Worm (Caenorhabditis elegans) whole organism, L4 larva: ENCODE data around the gene trcs-2.

Experiments
- F49E8.2 ChIP-seq: sonication (generic microtip); optimal IDR thresholded peaks from 2 replicates; lab custom pipeline; 2016; ENCODE audit warnings: missing compliant biosample characterization, mild to moderate bottlenecking, missing genetic modification characterization, borderline replicate concordance
- R02D3.7 ChIP-seq: fragments of 150-350 bp; sonication (generic microtip); optimal IDR thresholded peaks from 3 replicates; lab custom pipeline; 2014; ENCODE audit warnings: missing biosample characterization, missing genetic modification characterization
- T20F7.1 ChIP-seq: fragments of 200-800 bp; sonication (Bioruptor generic); optimal IDR thresholded peaks from 2 replicates; lab custom pipeline; 2018; ENCODE audit warnings: mild to moderate bottlenecking, missing genetic modification characterization, missing compliant biosample characterization
- Y5F2A.4 ChIP-seq: fragments of 200-800 bp; sonication (Bioruptor generic); optimal IDR thresholded peaks from 2 replicates; lab custom pipeline; 2018; ENCODE audit warnings: mild to moderate bottlenecking, missing genetic modification characterization, missing compliant biosample characterization
- arid-1 ChIP-seq: fragments of 200-800 bp; sonication (Bioruptor generic); conservative IDR thresholded peaks from 2 replicates; pipeline ENCODE4 v1.3.6; 2022; ENCODE audit warnings: missing genetic modification reagents, missing genetic modification characterization, missing compliant biosample characterization
- ceh-82 ChIP-seq: sonication (generic microtip); optimal IDR thresholded peaks from 2 replicates; lab custom pipeline; 2017; ENCODE audit warnings: missing biosample characterization, missing genetic modification characterization
- cey-2 ChIP-seq: sonication (generic microtip); optimal IDR thresholded peaks from 3 replicates; lab custom pipeline; 2017; ENCODE audit warnings: missing genetic modification characterization, mild to moderate bottlenecking, missing compliant biosample characterization, antibody characterized with exemption, borderline replicate concordance; ENCODE audit not compliant: insufficient read depth
- daf-16 ChIP-seq, 3 experiments: sonication (generic microtip); optimal IDR thresholded peaks; 2 replicates each; lab custom pipeline; 2016 to 2017; ENCODE audit warnings: missing genetic modification characterization in 3 of 3, missing genetic modification reagents in 3 of 3, mild to moderate bottlenecking in 2 of 3, missing compliant biosample characterization in 2 of 3, missing biosample characterization in 1 of 3, moderate library complexity in 1 of 3
- daf-19 ChIP-seq: fragments of 200-800 bp; sonication (Bioruptor generic); conservative IDR thresholded peaks from 2 replicates; pipeline ENCODE4 v1.3.6; 2022; ENCODE audit warnings: missing genetic modification characterization, missing compliant biosample characterization
- dmd-6 ChIP-seq: fragments of 200-800 bp; sonication (Bioruptor generic); IDR thresholded peaks from 2 replicates; pipeline ENCODE4 v1.3.6; 2022; ENCODE audit warnings: missing genetic modification reagents, missing genetic modification characterization, missing compliant biosample characterization
- dmd-8 ChIP-seq: fragments of 200-800 bp; sonication (Bioruptor generic); IDR thresholded peaks from 2 replicates; pipeline ENCODE4 v1.3.6; 2022; ENCODE audit warnings: missing genetic modification characterization, missing compliant biosample characterization
- duxl-1 ChIP-seq: sonication (generic microtip); optimal IDR thresholded peaks from 2 replicates; lab custom pipeline; 2016; ENCODE audit warnings: mild to moderate bottlenecking, missing genetic modification characterization, moderate library complexity, missing compliant biosample characterization; ENCODE audit not compliant: poor library complexity
- dve-1 ChIP-seq: sonication (generic microtip); optimal IDR thresholded peaks from 2 replicates; lab custom pipeline; 2017; ENCODE audit warnings: antibody characterized with exemption, mild to moderate bottlenecking, missing genetic modification characterization, missing compliant biosample characterization; ENCODE audit not compliant: insufficient read depth
- egl-27 ChIP-seq: sonication (generic microtip); optimal IDR thresholded peaks from 3 replicates; lab custom pipeline; 2017; ENCODE audit warnings: missing biosample characterization, missing genetic modification reagents, missing genetic modification characterization
- fos-1 ChIP-seq: fragments of 150-350 bp; optimal IDR thresholded peaks from 2 replicates; lab custom pipeline; 2014; ENCODE audit warnings: missing biosample characterization, missing genetic modification characterization
- hlh-11 ChIP-seq: fragments of 200-800 bp; sonication (Bioruptor generic); optimal IDR thresholded peaks from 2 replicates; lab custom pipeline; 2018; ENCODE audit warnings: mild to moderate bottlenecking, missing genetic modification characterization, missing compliant biosample characterization
- hlh-30 ChIP-seq: sonication (generic microtip); optimal IDR thresholded peaks from 2 replicates; lab custom pipeline; 2017; ENCODE audit warnings: antibody characterized with exemption, mild to moderate bottlenecking, missing genetic modification characterization, missing compliant biosample characterization; ENCODE audit not compliant: insufficient read depth
- hmg-1.1 ChIP-seq: fragments of 200-800 bp; sonication (Bioruptor generic); IDR thresholded peaks from 2 replicates; pipeline ENCODE4 v1.3.6; 2022; ENCODE audit warnings: missing genetic modification reagents, missing genetic modification characterization, missing compliant biosample characterization
- lin-38 ChIP-seq: fragments of 200-800 bp; sonication (Bioruptor generic); IDR thresholded peaks from 2 replicates; pipeline ENCODE4 v1.3.6; 2022; ENCODE audit warnings: missing genetic modification reagents, missing genetic modification characterization, missing compliant biosample characterization
- lsy-2 ChIP-seq, 2 experiments: fragments of 150-350 bp in 1 of 2; sonication (generic microtip) in 1 of 2; optimal IDR thresholded peaks; 2 replicates each; lab custom pipeline; 2014 to 2017; ENCODE audit warnings: missing biosample characterization in 2 of 2, missing genetic modification characterization in 2 of 2
- madf-9 ChIP-seq: fragments of 200-800 bp; sonication (Bioruptor generic); conservative IDR thresholded peaks from 2 replicates; pipeline ENCODE4 v1.3.6; 2022; ENCODE audit warnings: missing genetic modification reagents, missing genetic modification characterization, missing compliant biosample characterization
- mdt-29 ChIP-seq: fragments of 200-800 bp; sonication (Bioruptor generic); IDR thresholded peaks from 2 replicates; pipeline ENCODE4 v1.3.6; 2022; ENCODE audit warnings: missing genetic modification reagents, missing genetic modification characterization, missing compliant biosample characterization
- mep-1 ChIP-seq: fragments of 150-350 bp; sonication (generic microtip); optimal IDR thresholded peaks from 3 replicates; lab custom pipeline; 2014; ENCODE audit warnings: missing biosample characterization, missing genetic modification characterization
- mes-2 ChIP-seq: sonication (generic microtip); optimal IDR thresholded peaks from 2 replicates; lab custom pipeline; 2016; ENCODE audit warnings: missing genotype, mild to moderate bottlenecking, missing genetic modification characterization, missing compliant biosample characterization; ENCODE audit not compliant: poor library complexity, severe bottlenecking
- mxl-2 ChIP-seq: fragments of 200-800 bp; sonication (Bioruptor generic); conservative IDR thresholded peaks from 2 replicates; pipeline ENCODE4 v1.3.6; 2022; ENCODE audit warnings: missing genetic modification reagents, missing genetic modification characterization, missing compliant biosample characterization
- mxl-3 ChIP-seq: fragments of 200-800 bp; sonication (Bioruptor generic); optimal IDR thresholded peaks from 2 replicates; lab custom pipeline; 2018; ENCODE audit warnings: mild to moderate bottlenecking, missing genetic modification characterization, missing compliant biosample characterization
- nhr-102 ChIP-seq: sonication (generic microtip); optimal IDR thresholded peaks from 2 replicates; lab custom pipeline; 2016; ENCODE audit warnings: mild to moderate bottlenecking, missing genetic modification characterization, moderate library complexity, missing compliant biosample characterization
- nhr-237 ChIP-seq: sonication (generic microtip); optimal IDR thresholded peaks from 2 replicates; lab custom pipeline; 2017; ENCODE audit warnings: missing biosample characterization, missing genetic modification characterization
- nhr-25 ChIP-seq: sonication (generic microtip); optimal IDR thresholded peaks from 2 replicates; lab custom pipeline; 2017; ENCODE audit warnings: missing genetic modification characterization, mild to moderate bottlenecking, missing compliant biosample characterization, antibody characterized with exemption, moderate library complexity, borderline replicate concordance; ENCODE audit not compliant: insufficient read depth
- nhr-28 ChIP-seq: fragments of 150-350 bp; optimal IDR thresholded peaks from 2 replicates; lab custom pipeline; 2014; ENCODE audit warnings: missing biosample characterization, missing genetic modification characterization
- nhr-76 ChIP-seq: fragments of 150-350 bp; optimal IDR thresholded peaks from 2 replicates; lab custom pipeline; 2014; ENCODE audit warnings: missing biosample characterization, missing genetic modification characterization
- pqm-1 ChIP-seq: sonication (generic microtip); optimal IDR thresholded peaks from 2 replicates; lab custom pipeline; 2017; ENCODE audit warnings: missing biosample characterization, missing genetic modification characterization
- rbr-2 ChIP-seq: sonication (generic microtip); optimal IDR thresholded peaks from 2 replicates; lab custom pipeline; 2016; ENCODE audit warnings: missing genotype, missing genetic modification characterization, missing compliant biosample characterization
- skn-1 ChIP-seq: fragments of 150-350 bp; optimal IDR thresholded peaks from 2 replicates; lab custom pipeline; 2014; ENCODE audit warnings: missing biosample characterization, missing genetic modification characterization
- unc-39 ChIP-seq: sonication (generic microtip); optimal IDR thresholded peaks from 2 replicates; lab custom pipeline; 2017; ENCODE audit warnings: missing biosample characterization, missing genetic modification characterization
- unc-62 ChIP-seq, 3 experiments: fragments of 150-350 bp in 1 of 3; sonication (generic microtip); optimal IDR thresholded peaks in 2 of 3; peaks in 1 of 3; 1 replicate in 1 of 3; 2 replicates in 2 of 3; lab custom pipeline; 2014 to 2017; ENCODE audit warnings: missing biosample characterization in 3 of 3, missing genetic modification characterization in 3 of 3, missing genetic modification reagents in 3 of 3, missing genotype in 1 of 3
- vab-7 ChIP-seq: fragments of 200-800 bp; sonication (Bioruptor generic); IDR thresholded peaks from 2 replicates; pipeline ENCODE4 v1.3.6; 2022; ENCODE audit warnings: missing genetic modification reagents, missing genetic modification characterization, missing compliant biosample characterization
- zip-11 ChIP-seq: fragments of 200-800 bp; sonication (Bioruptor generic); IDR thresholded peaks from 2 replicates; pipeline ENCODE4 v1.3.6; 2022; ENCODE audit warnings: missing genetic modification characterization, missing compliant biosample characterization

Gene trcs-2

DNA sequence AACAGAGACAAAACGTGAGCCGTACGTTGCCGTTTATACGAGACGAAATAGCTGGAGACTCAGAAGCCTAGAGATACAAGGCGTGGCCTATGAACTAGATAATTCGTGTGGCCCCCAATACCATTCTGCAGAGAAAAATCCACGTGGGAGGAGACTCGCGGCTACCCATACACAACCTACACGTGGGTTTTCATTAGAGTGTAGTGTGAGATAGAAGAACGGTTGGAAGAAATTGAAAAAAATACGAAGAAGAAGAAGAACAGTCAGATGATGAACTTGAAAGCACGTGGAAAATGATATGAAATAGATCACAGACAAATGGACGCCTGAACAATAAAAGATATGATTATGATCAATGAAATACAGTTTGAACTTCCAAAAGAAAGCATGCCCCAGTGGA lies 42.9 kb downstream of the trcs-2 start (continued):
- TF ChIP-seq lin-38 (GFP tag; lab: Robert Waterston, UW), result no peak
- TF ChIP-seq hlh-30 (tag; lab: Kevin White, UChicago), result peak; percentile 72
- TF ChIP-seq mxl-3 (GFP tag; lab: Kevin White, UChicago), result peak; percentile 95
- no peak for TF ChIP-seq ceh-82 (tag; lab: Kevin White, UChicago)
- no peak for TF ChIP-seq dmd-8 (GFP tag; lab: Robert Waterston, UW)
- TF ChIP-seq F49E8.2 (tag; lab: Kevin White, UChicago), result no peak
- peak; percentile 30 for TF ChIP-seq nhr-25 (tag; lab: Kevin White, UChicago)
- no peak for TF ChIP-seq Y5F2A.4
- no peak for TF ChIP-seq vab-7 (GFP tag; lab: Robert Waterston, UW)
- TF ChIP-seq, all 104 proteins: peak for 12

DNA sequence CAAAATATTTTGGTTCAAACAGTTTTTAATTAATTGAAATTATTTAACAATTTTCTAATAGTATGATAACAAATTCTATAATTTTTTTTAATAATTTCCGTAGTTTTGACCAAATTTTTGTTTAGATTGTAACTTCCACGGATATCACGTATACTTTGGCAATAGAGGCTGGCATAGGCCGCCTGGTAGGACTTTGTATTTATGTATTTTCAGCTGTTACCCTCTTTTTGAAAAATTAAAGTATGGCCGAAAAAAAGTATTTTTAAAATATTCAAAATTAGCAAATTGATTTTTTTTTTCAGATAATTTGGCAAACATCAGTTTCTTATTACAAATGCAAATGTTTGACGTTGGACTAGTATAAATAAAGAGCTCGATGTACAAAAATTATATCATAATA lies 44.2 kb downstream of the trcs-2 start, which contains the start of the genes nsph-1.1 and K08F8.15:
Gene nsph-1.1, plus strand, starts transcription at position 301 of the 400 bp plus-strand sequence.
Gene K08F8.15, plus strand, starts transcription at position 335 of the 400 bp plus-strand sequence.
- no peak for TF ChIP-seq cey-2 (tag; lab: Kevin White, UChicago)
- TF ChIP-seq Y5F2A.4, result no peak
- no peak for TF ChIP-seq mep-1 (tag; lab: Kevin White, UChicago)
- TF ChIP-seq mdt-29 (GFP tag; lab: Robert Waterston, UW), result no peak
- no peak for TF ChIP-seq nhr-28 (tag; lab: Kevin White, UChicago)
- TF ChIP-seq duxl-1 (tag; lab: Kevin White, UChicago), result no peak
- no peak for TF ChIP-seq zip-11 (GFP tag; lab: Robert Waterston, UW)
- TF ChIP-seq egl-27 (tag; lab: Kevin White, UChicago), result no peak
- TF ChIP-seq skn-1, result no peak
- TF ChIP-seq, all 104 proteins: peak for 0

DNA sequence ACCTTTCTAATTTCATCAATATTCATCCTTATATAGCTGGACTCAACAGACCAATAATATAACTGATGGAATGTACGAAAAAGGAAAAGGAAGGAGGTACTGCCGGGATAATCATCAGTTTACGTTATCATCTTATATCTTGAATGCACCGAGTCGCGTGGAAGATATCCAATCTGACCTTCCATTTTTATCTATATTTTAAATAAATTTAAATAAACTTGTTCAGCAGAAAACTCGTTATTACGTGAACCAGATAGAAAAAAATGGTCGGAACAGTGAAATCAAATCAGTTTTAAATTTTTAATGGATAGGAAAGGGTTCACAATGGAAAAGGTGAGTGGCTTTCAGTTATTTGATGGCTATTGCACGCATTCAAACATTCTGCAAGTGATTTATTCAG lies 44.6 kb downstream of the trcs-2 start, which contains the start of gene pah-1:
Gene pah-1, minus strand, starts transcription at position 101 of the 400 bp plus-strand sequence.
- no peak for TF ChIP-seq F49E8.2 (tag; lab: Kevin White, UChicago)
- TF ChIP-seq mdt-29 (GFP tag; lab: Robert Waterston, UW), result no peak
- no peak for TF ChIP-seq unc-39 (tag; lab: Kevin White, UChicago)
- TF ChIP-seq T20F7.1 (GFP tag; lab: Kevin White, UChicago), result no peak
- no peak for TF ChIP-seq fos-1 (tag; lab: Kevin White, UChicago)
- no peak for TF ChIP-seq nhr-102 (tag; lab: Kevin White, UChicago)
- no peak for TF ChIP-seq nhr-76 (tag; lab: Kevin White, UChicago)
- no peak for TF ChIP-seq mxl-2
- no peak for TF ChIP-seq madf-9 (GFP tag; lab: Robert Waterston, UW)

DNA sequence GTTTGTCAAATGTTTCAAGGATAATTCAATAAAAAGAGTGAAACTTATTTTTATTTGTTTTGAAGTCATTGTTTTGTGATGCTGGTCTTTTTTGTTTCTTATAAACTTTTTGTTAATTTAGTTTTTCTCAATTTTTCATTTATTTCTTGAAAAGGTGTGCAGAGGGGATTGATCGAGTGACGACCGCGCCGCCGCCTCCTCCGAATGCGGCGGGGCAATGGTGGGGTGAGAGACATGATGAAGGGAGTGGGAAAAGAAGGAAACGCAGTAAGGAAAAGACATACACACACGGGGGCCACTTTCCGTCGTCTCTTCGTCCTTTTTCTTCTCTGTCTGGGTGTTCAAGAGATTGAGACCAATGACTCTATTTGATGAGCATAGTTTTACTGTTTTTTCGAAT lies 47.1 kb downstream of the trcs-2 start:
- no peak for TF ChIP-seq dmd-8 (GFP tag; lab: Robert Waterston, UW)
- peak in 1 of 2 experiments; percentile 57 for TF ChIP-seq unc-62 (GFP tag; optimal IDR thresholded peaks at IDR 0.05 in 1 of 2; lab: Kevin White, UChicago)
- TF ChIP-seq unc-62 (tag; optimal IDR thresholded peaks at IDR 0.05; lab: Kevin White, UChicago), result no peak
- no peak for TF ChIP-seq R02D3.7 (tag; lab: Kevin White, UChicago)
- peak; percentile 1 for TF ChIP-seq rbr-2 (tag; lab: Kevin White, UChicago)
- TF ChIP-seq dve-1, result peak; percentile 25
- TF ChIP-seq hlh-11 (tag; lab: Kevin White, UChicago), result peak; percentile 20
- peak; percentile 54 for TF ChIP-seq mes-2 (tag; lab: Kevin White, UChicago)
- TF ChIP-seq lsy-2 (tag; optimal IDR thresholded peaks at IDR 0.05; lab: Kevin White, UChicago), result peak in 1 of 2 experiments; percentile 32
- TF ChIP-seq mep-1 (tag; lab: Kevin White, UChicago), result peak; percentile 48
- peak; percentile 27; the same call in 1 of the 2 replicates for TF ChIP-seq dmd-6 (GFP tag; lab: Robert Waterston, UW)
- no peak for TF ChIP-seq daf-16 (GFP tag; optimal IDR thresholded peaks at IDR 0.05; lab: Kevin White, UChicago)
- peak; percentile 11 for TF ChIP-seq daf-16 (tag; optimal IDR thresholded peaks at IDR 0.05; lab: Kevin White, UChicago)
- TF ChIP-seq hmg-1.1 (GFP tag; lab: Robert Waterston, UW), result peak; percentile 65
- TF ChIP-seq nhr-237 (tag; lab: Kevin White, UChicago), result no peak
- peak; percentile 3 for TF ChIP-seq pqm-1 (tag; lab: Kevin White, UChicago)
- 0 out of 2 replicates have a peak, but pooled peaks have one; percentile 4 for TF ChIP-seq madf-9 (GFP tag; lab: Robert Waterston, UW)
- TF ChIP-seq hlh-30 (tag; lab: Kevin White, UChicago), result peak; percentile 30
- no peak for TF ChIP-seq arid-1
- no peak for TF ChIP-seq daf-19
